Fruit fly (Drosophila melanogaster) whole organism, embryonic: ENCODE results near the gene CG7352.

ENCODE experiments used
- Abd-B ChIP-seq: fragments of 200-800 bp; sonication (Bioruptor generic); optimal IDR thresholded peaks from 2 replicates; lab custom pipeline; 2018; ENCODE audit warnings: missing biosample characterization, mild to moderate bottlenecking, missing genetic modification characterization, moderate library complexity
- C15 ChIP-seq: fragments of 200-800 bp; sonication (Bioruptor generic); IDR thresholded peaks from 3 replicates; pipeline ENCODE4 v1.3.6; 2022; ENCODE audit warnings: missing biosample characterization, missing genetic modification characterization
- CG10147 ChIP-seq: fragments of 200-800 bp; sonication (Bioruptor generic); optimal IDR thresholded peaks from 2 replicates; lab custom pipeline; 2019; ENCODE audit warnings: missing biosample characterization, mild to moderate bottlenecking, missing genetic modification characterization, moderate library complexity
- CG1024 ChIP-seq: fragments of 200-800 bp; sonication (Bioruptor generic); IDR thresholded peaks from 2 replicates; pipeline ENCODE4 v1.3.6; 2022; ENCODE audit warnings: missing biosample characterization, missing genetic modification characterization
- CG1233 ChIP-seq: fragments of 200-800 bp; sonication (Bioruptor generic); optimal IDR thresholded peaks from 4 replicates; lab custom pipeline; 2018; ENCODE audit warnings: missing biosample characterization, mild to moderate bottlenecking, missing genetic modification characterization
- CG14014 ChIP-seq: fragments of 200-800 bp; sonication (Bioruptor generic); IDR thresholded peaks from 2 replicates; pipeline ENCODE4 v1.3.6; 2022; ENCODE audit warnings: missing biosample characterization, missing genetic modification characterization
- CG15479 ChIP-seq: fragments of 200-800 bp; sonication (Bioruptor generic); optimal IDR thresholded peaks from 3 replicates; lab custom pipeline; 2019; ENCODE audit warnings: missing biosample characterization, mild to moderate bottlenecking, missing genetic modification characterization, moderate library complexity
- CG15601 ChIP-seq: fragments of 200-800 bp; sonication (Bioruptor generic); optimal IDR thresholded peaks from 3 replicates; lab custom pipeline; 2019; ENCODE audit warnings: missing biosample characterization, mild to moderate bottlenecking, missing genetic modification characterization, moderate library complexity
- CG1603 ChIP-seq: fragments of 200-800 bp; sonication (Bioruptor generic); optimal IDR thresholded peaks from 2 replicates; lab custom pipeline; 2019; ENCODE audit warnings: missing biosample characterization, mild to moderate bottlenecking, missing genetic modification characterization, moderate library complexity
- CG17568 ChIP-seq: fragments of 200-800 bp; sonication (Bioruptor generic); optimal IDR thresholded peaks from 2 replicates; lab custom pipeline; 2018; ENCODE audit warnings: missing biosample characterization, mild to moderate bottlenecking, missing genetic modification characterization, moderate library complexity
- CG18599 ChIP-seq: fragments of 200-800 bp; sonication (Bioruptor generic); optimal IDR thresholded peaks from 3 replicates; lab custom pipeline; 2017; ENCODE audit warnings: missing biosample characterization, missing genetic modification characterization, mild to moderate bottlenecking, moderate library complexity, missing genetic modification reagents
- CG18619 ChIP-seq: fragments of 200-800 bp; sonication (Bioruptor generic); optimal IDR thresholded peaks from 3 replicates; lab custom pipeline; 2017; ENCODE audit warnings: missing biosample characterization, mild to moderate bottlenecking, missing genetic modification characterization
- CG2116 ChIP-seq: fragments of 200-800 bp; sonication (Bioruptor generic); optimal IDR thresholded peaks from 3 replicates; lab custom pipeline; 2018; ENCODE audit warnings: missing biosample characterization, mild to moderate bottlenecking, missing genetic modification characterization
- CG2129 ChIP-seq: fragments of 200-800 bp; sonication (Bioruptor generic); IDR thresholded peaks from 2 replicates; pipeline ENCODE4 v1.3.6; 2022; ENCODE audit warnings: missing biosample characterization, missing genetic modification characterization; ENCODE audit not compliant: partially characterized antibody
- CG30403 ChIP-seq: fragments of 200-800 bp; sonication (Bioruptor generic); optimal IDR thresholded peaks from 3 replicates; lab custom pipeline; 2016; ENCODE audit warnings: missing biosample characterization, missing genetic modification characterization
- CG34376 ChIP-seq: fragments of 200-800 bp; sonication (Bioruptor generic); optimal IDR thresholded peaks from 2 replicates; lab custom pipeline; 2018; ENCODE audit warnings: missing biosample characterization, mild to moderate bottlenecking, missing genetic modification characterization
- CG8290 ChIP-seq, 3 experiments: fragments of 200-800 bp; sonication (Bioruptor generic); optimal IDR thresholded peaks; 2 replicates each; lab custom pipeline; 2016 to 2019; ENCODE audit warnings: missing biosample characterization in 3 of 3, missing genetic modification characterization in 3 of 3, mild to moderate bottlenecking in 2 of 3, moderate library complexity in 1 of 3
- CG8924 ChIP-seq: fragments of 200-800 bp; optimal IDR thresholded peaks from 3 replicates; lab custom pipeline; 2019; ENCODE audit warnings: missing biosample characterization, mild to moderate bottlenecking, missing genetic modification characterization, moderate library complexity
- CG9932 ChIP-seq: fragments of 200-800 bp; sonication (Bioruptor generic); IDR thresholded peaks from 2 replicates; pipeline ENCODE4 v1.3.6; 2022; ENCODE audit warnings: missing biosample characterization, missing genetic modification characterization
- D19A ChIP-seq: fragments of 200-800 bp; optimal IDR thresholded peaks from 3 replicates; lab custom pipeline; 2019; ENCODE audit warnings: missing biosample characterization, mild to moderate bottlenecking, missing genetic modification characterization, moderate library complexity
- Dek ChIP-seq: fragments of 200-800 bp; sonication (Bioruptor generic); optimal IDR thresholded peaks from 3 replicates; lab custom pipeline; 2019; ENCODE audit warnings: missing biosample characterization, mild to moderate bottlenecking, missing genetic modification characterization, moderate library complexity
- Dfd ChIP-seq, 2 experiments: fragments of >200 bp; optimal IDR thresholded peaks; 2 replicates each; lab custom pipeline; 2017; ENCODE audit warnings: missing biosample characterization in 2 of 2, missing genetic modification characterization in 2 of 2
- Dip3 ChIP-seq: fragments of 200-800 bp; sonication (Bioruptor generic); optimal IDR thresholded peaks from 3 replicates; lab custom pipeline; 2016; ENCODE audit warnings: missing biosample characterization, missing genetic modification characterization
- Eip74EF ChIP-seq, 2 experiments: fragments of 200-800 bp in 1 of 2; fragments of >200 bp in 1 of 2; sonication (Bioruptor generic) in 1 of 2; optimal IDR thresholded peaks; 2 replicates each; lab custom pipeline; 2017 to 2019; ENCODE audit warnings: missing biosample characterization in 2 of 2, missing genetic modification characterization in 2 of 2, mild to moderate bottlenecking in 1 of 2, moderate library complexity in 1 of 2
- HLHmδ ChIP-seq: fragments of 200-800 bp; sonication (Bioruptor generic); optimal IDR thresholded peaks from 2 replicates; lab custom pipeline; 2018; ENCODE audit warnings: missing biosample characterization, mild to moderate bottlenecking, missing genetic modification characterization, moderate library complexity
- Mad ChIP-seq: fragments of 200-800 bp; sonication (Bioruptor generic); optimal IDR thresholded peaks from 2 replicates; lab custom pipeline; 2016; ENCODE audit warnings: missing biosample characterization, missing genetic modification characterization
- Opbp ChIP-seq: fragments of 200-800 bp; sonication (Bioruptor generic); IDR thresholded peaks from 3 replicates; pipeline ENCODE4 v1.3.6; 2022; ENCODE audit warnings: missing biosample characterization, missing genetic modification characterization; ENCODE audit not compliant: partially characterized antibody
- Sin3A ChIP-seq: fragments of >200 bp; optimal IDR thresholded peaks from 2 replicates; lab custom pipeline; 2018
- Xbp1 ChIP-seq: fragments of 200-800 bp; sonication (Bioruptor generic); optimal IDR thresholded peaks from 3 replicates; lab custom pipeline; 2016; ENCODE audit warnings: missing biosample characterization, mild to moderate bottlenecking, missing genetic modification characterization
- Xrp1 ChIP-seq: fragments of 200-800 bp; sonication (Bioruptor generic); IDR thresholded peaks from 2 replicates; pipeline ENCODE4 v1.3.6; 2022; ENCODE audit warnings: missing biosample characterization, missing genetic modification characterization
- bsh ChIP-seq, 2 experiments: fragments of 200-800 bp; sonication (Bioruptor generic); optimal IDR thresholded peaks; 2 replicates each; lab custom pipeline; 2017 to 2018; ENCODE audit warnings: mild to moderate bottlenecking in 2 of 2, missing biosample characterization in 2 of 2, missing genetic modification characterization in 2 of 2, moderate library complexity in 1 of 2
- crc ChIP-seq: fragments of 200-800 bp; sonication (Bioruptor generic); optimal IDR thresholded peaks from 2 replicates; lab custom pipeline; 2016; ENCODE audit warnings: missing biosample characterization, missing genetic modification characterization
- dpn ChIP-seq, 2 experiments: fragments of 200-800 bp; sonication (Bioruptor generic); optimal IDR thresholded peaks; 3 replicates each; lab custom pipeline; 2016; ENCODE audit warnings: missing biosample characterization in 2 of 2, missing genetic modification characterization in 2 of 2
- en ChIP-seq: fragments of 200-800 bp; sonication (Bioruptor generic); optimal IDR thresholded peaks from 2 replicates; lab custom pipeline; 2016; ENCODE audit warnings: missing biosample characterization, missing genetic modification characterization
- gce ChIP-seq: fragments of 200-800 bp; sonication (Bioruptor generic); IDR thresholded peaks from 3 replicates; pipeline ENCODE4 v1.3.6; 2022; ENCODE audit warnings: missing biosample characterization, missing genetic modification characterization
- h ChIP-seq: fragments of >200 bp; optimal IDR thresholded peaks from 2 replicates; lab custom pipeline; 2017
- hbn ChIP-seq: fragments of 200-800 bp; sonication (Bioruptor generic); IDR thresholded peaks from 2 replicates; pipeline ENCODE4 v1.3.6; 2022; ENCODE audit warnings: missing biosample characterization, missing genetic modification characterization; ENCODE audit not compliant: partially characterized antibody
- her ChIP-seq: fragments of 200-800 bp; sonication (Bioruptor generic); optimal IDR thresholded peaks from 2 replicates; lab custom pipeline; 2016; ENCODE audit warnings: missing biosample characterization, missing genetic modification characterization
- klu ChIP-seq: fragments of 200-800 bp; sonication (Bioruptor generic); IDR thresholded peaks from 2 replicates; pipeline ENCODE4 v1.3.6; 2022; ENCODE audit warnings: missing biosample characterization, missing genetic modification characterization
- lov ChIP-seq, 2 experiments: fragments of 200-800 bp in 1 of 2; fragments of >200 bp in 1 of 2; sonication (Bioruptor generic) in 1 of 2; IDR thresholded peaks in 1 of 2; optimal IDR thresholded peaks in 1 of 2; 2 replicates in 1 of 2; 3 replicates in 1 of 2; pipeline versions ENCODE4 v1.3.6 to Lab custom; 2017 to 2022; ENCODE audit warnings: missing biosample characterization in 1 of 2, missing genetic modification characterization in 1 of 2
- mam ChIP-seq: fragments of 200-800 bp; sonication (Bioruptor generic); optimal IDR thresholded peaks from 3 replicates; lab custom pipeline; 2016; ENCODE audit warnings: missing biosample characterization, missing genetic modification characterization
- nom ChIP-seq: fragments of 200-800 bp; sonication (Bioruptor generic); optimal IDR thresholded peaks from 2 replicates; lab custom pipeline; 2017; ENCODE audit warnings: missing biosample characterization, missing genetic modification characterization, mild to moderate bottlenecking, moderate library complexity, missing genetic modification reagents
- onecut ChIP-seq: fragments of 200-800 bp; sonication (Bioruptor generic); IDR thresholded peaks from 2 replicates; pipeline ENCODE4 v1.3.6; 2022; ENCODE audit warnings: missing biosample characterization, missing genetic modification characterization
- prd ChIP-seq, 3 experiments: fragments of >200 bp in 2 of 3; fragments of 200-800 bp in 1 of 3; sonication (Bioruptor generic) in 1 of 3; optimal IDR thresholded peaks in 2 of 3; IDR thresholded peaks in 1 of 3; 2 replicates in 2 of 3; 3 replicates in 1 of 3; pipeline versions ENCODE4 v1.3.6 to Lab custom; 2017 to 2022; ENCODE audit warnings: missing biosample characterization in 1 of 3, missing genetic modification characterization in 1 of 3
- pros ChIP-seq: fragments of 200-800 bp; sonication (Bioruptor generic); optimal IDR thresholded peaks from 3 replicates; lab custom pipeline; 2019; ENCODE audit warnings: missing biosample characterization, mild to moderate bottlenecking, missing genetic modification characterization, moderate library complexity
- rib ChIP-seq: fragments of 200-800 bp; sonication (Bioruptor generic); IDR thresholded peaks from 2 replicates; pipeline ENCODE4 v1.3.6; 2022; ENCODE audit warnings: missing biosample characterization, missing genetic modification characterization
- unc-4 ChIP-seq: fragments of 200-800 bp; sonication (Bioruptor generic); IDR thresholded peaks from 2 replicates; pipeline ENCODE4 v1.3.6; 2022; ENCODE audit warnings: missing biosample characterization, missing genetic modification characterization; ENCODE audit not compliant: partially characterized antibody
- vfl ChIP-seq: fragments of 200-800 bp; sonication (Bioruptor generic); optimal IDR thresholded peaks from 2 replicates; lab custom pipeline; 2016; ENCODE audit warnings: missing biosample characterization, missing genetic modification characterization
- zen2 ChIP-seq: fragments of 200-800 bp; sonication (Bioruptor generic); IDR thresholded peaks from 3 replicates; pipeline ENCODE4 v1.3.6; 2022; ENCODE audit warnings: missing biosample characterization, missing genetic modification characterization; ENCODE audit not compliant: partially characterized antibody

CG7352 gene

DNA sequence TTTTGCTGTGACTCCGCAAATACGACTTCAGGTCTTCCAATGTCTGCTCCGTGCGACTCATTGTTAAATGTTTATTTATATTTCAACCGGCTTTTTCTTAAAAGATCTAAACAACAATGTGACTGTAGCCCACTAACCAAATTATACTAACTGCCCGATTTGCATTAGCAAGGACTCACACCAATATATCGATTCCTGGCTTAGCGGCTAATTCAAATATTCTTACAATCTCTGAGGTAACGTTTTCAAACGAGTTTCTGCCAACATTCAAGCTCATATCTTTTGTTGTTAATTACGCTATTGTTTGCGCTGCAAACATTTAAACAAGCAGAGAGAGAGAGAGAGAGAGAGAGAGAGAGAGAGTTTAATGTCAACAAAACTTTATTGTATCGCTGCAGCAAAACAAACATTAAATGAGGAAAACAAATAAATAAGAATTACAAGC, 38.8 kb upstream of the CG7352 start, which contains the start of gene tex (continued):
- TF ChIP-seq CG1603 (tag; lab: Kevin White, UChicago) (peak; percentile 82), CG17568 (GFP tag; lab: Kevin White, UChicago) (no peak), CG2129 (no peak), gce (no peak), CG2116 (GFP tag; lab: Kevin White, UChicago) (peak; percentile 55), bsh (GFP tag; optimal IDR thresholded peaks at IDR 0.05; lab: Kevin White, UChicago) (peak in 1 of 2 experiments; percentile 62), zen2 (GFP tag; lab: Robert Waterston, UW) (no peak), CG10147 (GFP tag; lab: Kevin White, UChicago) (no peak), CG8924 (tag; lab: Kevin White, UChicago) (peak; percentile 59), Opbp (GFP tag; lab: Robert Waterston, UW) (no peak), rib (GFP tag; lab: Robert Waterston, UW) (no peak), HLHmδ (GFP tag; lab: Kevin White, UChicago) (peak; percentile 77), CG18599 (GFP tag; lab: Kevin White, UChicago) (no peak), Dip3 (GFP tag; lab: Kevin White, UChicago) (no peak), klu (no peak), nom (no peak), CG15601 (tag; lab: Kevin White, UChicago) (peak; percentile 55), CG34376 (GFP tag; lab: Kevin White, UChicago) (no peak), C15 (GFP tag; lab: Robert Waterston, UW) (no peak), her (GFP tag; lab: Kevin White, UChicago) (no peak), dpn (GFP tag; optimal IDR thresholded peaks at IDR 0.05; lab: Kevin White, UChicago) (no peak), Abd-B (GFP tag; lab: Kevin White, UChicago) (no peak), Dek (tag; lab: Kevin White, UChicago) (no peak), crc (GFP tag; lab: Kevin White, UChicago) (no peak), unc-4 (GFP tag; lab: Robert Waterston, UW) (peak; percentile 50), Dfd (GFP tag; optimal IDR thresholded peaks at IDR 0.05; lab: Kevin White, UChicago) (no peak), hbn (GFP tag; lab: Robert Waterston, UW) (peak; percentile 28; the same call in 1 of the 2 replicates), lov (optimal IDR thresholded peaks at IDR 0.05; lab: Kevin White, UChicago) (no peak), lov (GFP tag; IDR thresholded peaks at IDR 0.05; lab: Robert Waterston, UW) (no peak), CG8290 (GFP tag; optimal IDR thresholded peaks at IDR 0.05; lab: Kevin White, UChicago) (peak; percentile 52), CG8290 (tag; optimal IDR thresholded peaks at IDR 0.05; lab: Kevin White, UChicago) (no peak), CG1024 (GFP tag; lab: Robert Waterston, UW) (no peak), CG15479 (GFP tag; lab: Kevin White, UChicago) (no peak), Eip74EF (GFP tag; optimal IDR thresholded peaks at IDR 0.05; lab: Kevin White, UChicago) (peak in 1 of 2 experiments; percentile 80), Xrp1 (GFP tag; lab: Robert Waterston, UW) (peak; percentile 49; the same call in 1 of the 2 replicates), vfl (GFP tag; lab: Kevin White, UChicago) (no peak), Sin3A (lab: Kevin White, UChicago) (peak; percentile 26), D19A (peak; percentile 30), onecut (GFP tag; lab: Robert Waterston, UW) (peak; percentile 53), CG14014 (GFP tag; lab: Robert Waterston, UW) (no peak), CG30403 (no peak), CG18619 (GFP tag; lab: Kevin White, UChicago) (no peak), en (GFP tag; lab: Kevin White, UChicago) (no peak), prd (optimal IDR thresholded peaks at IDR 0.05; lab: Kevin White, UChicago) (no peak), prd (GFP tag; IDR thresholded peaks at IDR 0.05; lab: Robert Waterston, UW) (no peak), CG1233 (GFP tag; lab: Kevin White, UChicago) (peak; percentile 22), pros (GFP tag; lab: Kevin White, UChicago) (no peak), Xbp1 (no peak), CG9932 (no peak), mam (GFP tag; lab: Kevin White, UChicago) (no peak), Mad (no peak), h (lab: Kevin White, UChicago) (no peak)
